Worm (Caenorhabditis elegans) whole organism, mixed stage, embryonic: ENCODE results near the gene marc-5.

Experiments used
- blmp-1 ChIP-seq: fragments of 150-350 bp; optimal IDR thresholded peaks from 2 replicates; lab custom pipeline; 2014; ENCODE audit warnings: missing biosample characterization, missing genetic modification characterization
- ceh-43 ChIP-seq: fragments of 200-800 bp; sonication (Bioruptor generic); optimal IDR thresholded peaks from 2 replicates; lab custom pipeline; 2018; ENCODE audit warnings: mild to moderate bottlenecking, missing genetic modification characterization, moderate library complexity, missing compliant biosample characterization
- flh-1 ChIP-seq: fragments of 200-800 bp; sonication (Bioruptor generic); optimal IDR thresholded peaks from 2 replicates; lab custom pipeline; 2018; ENCODE audit warnings: mild to moderate bottlenecking, missing genetic modification characterization, moderate library complexity, missing compliant biosample characterization
- lin-13 ChIP-seq: fragments of 150-350 bp; optimal IDR thresholded peaks from 2 replicates; lab custom pipeline; 2014; ENCODE audit warnings: missing biosample characterization, missing genetic modification characterization
- lsy-2 ChIP-seq: fragments of 150-350 bp; optimal IDR thresholded peaks from 2 replicates; lab custom pipeline; 2014; ENCODE audit warnings: missing biosample characterization, missing genetic modification characterization
- nhr-12 ChIP-seq: fragments of 150-350 bp; optimal IDR thresholded peaks from 2 replicates; lab custom pipeline; 2014; ENCODE audit warnings: missing biosample characterization, missing genetic modification characterization
- nhr-28 ChIP-seq: fragments of 150-350 bp; optimal IDR thresholded peaks from 2 replicates; lab custom pipeline; 2014; ENCODE audit warnings: missing biosample characterization, missing genetic modification characterization
- snpc-4 ChIP-seq: fragments of 150-350 bp; optimal IDR thresholded peaks from 2 replicates; lab custom pipeline; 2014; ENCODE audit warnings: missing biosample characterization, missing genetic modification characterization
- unc-39 ChIP-seq: fragments of 150-350 bp; optimal IDR thresholded peaks from 2 replicates; lab custom pipeline; 2014; ENCODE audit warnings: missing biosample characterization, missing genetic modification characterization
- unc-62 ChIP-seq: fragments of 150-350 bp; optimal IDR thresholded peaks from 2 replicates; lab custom pipeline; 2014; ENCODE audit warnings: missing biosample characterization, missing genetic modification reagents, missing genetic modification characterization
- zip-8 ChIP-seq: fragments of 150-350 bp; optimal IDR thresholded peaks from 2 replicates; lab custom pipeline; 2014; ENCODE audit warnings: missing biosample characterization, missing genetic modification characterization
- ztf-11 ChIP-seq: fragments of 150-350 bp; optimal IDR thresholded peaks from 2 replicates; lab custom pipeline; 2014; ENCODE audit warnings: missing biosample characterization, missing genetic modification characterization

DNA sequence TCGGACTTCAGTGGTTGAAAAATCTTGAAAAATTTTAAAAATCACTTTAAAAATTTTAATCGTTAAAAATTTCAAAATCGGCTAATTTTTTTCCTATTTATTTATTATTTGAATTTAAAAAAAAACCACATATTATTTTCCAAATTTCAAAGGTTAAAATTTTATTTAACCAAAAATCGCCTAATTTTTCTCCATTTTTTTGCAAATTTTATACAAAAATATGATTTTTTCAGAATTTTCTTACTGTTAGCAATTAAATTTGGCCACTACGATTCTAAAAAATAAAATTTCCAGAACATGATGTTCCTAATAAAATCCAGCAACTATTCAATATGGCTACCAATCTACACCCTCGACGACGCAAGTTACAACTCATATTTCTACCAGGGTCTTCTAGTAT is 46.7 kb downstream of the marc-5 start, which contains the start of gene sre-54:
- TF ChIP-seq flh-1 (no peak), zip-8 (tag; lab: Kevin White, UChicago) (no peak), unc-39 (tag; lab: Kevin White, UChicago) (no peak), nhr-28 (tag; lab: Kevin White, UChicago) (no peak), lin-13 (tag; lab: Kevin White, UChicago) (no peak), ztf-11 (no peak), ceh-43 (GFP tag; lab: Kevin White, UChicago) (no peak), unc-62 (GFP tag; lab: Kevin White, UChicago) (no peak), snpc-4 (tag; lab: Kevin White, UChicago) (no peak), blmp-1 (tag; lab: Kevin White, UChicago) (no peak), nhr-12 (tag; lab: Kevin White, UChicago) (no peak), lsy-2 (tag; lab: Kevin White, UChicago) (no peak)
